Worm (Caenorhabditis elegans) whole organism, L3 larva: ENCODE results near the gene K07F5.14.

Source experiments
- R02D3.7 ChIP-seq: fragments of 150-350 bp; optimal IDR thresholded peaks from 2 replicates; lab custom pipeline; 2014; ENCODE audit warnings: missing biosample characterization, missing genetic modification characterization
- elt-1 ChIP-seq: fragments of 150-350 bp; optimal IDR thresholded peaks from 2 replicates; lab custom pipeline; 2014; ENCODE audit warnings: missing biosample characterization, missing genetic modification characterization
- elt-3 ChIP-seq, 3 experiments: fragments of 150-350 bp in 1 of 3; sonication (generic microtip) in 2 of 3; optimal IDR thresholded peaks; 2 replicates in 2 of 3; 4 replicates in 1 of 3; lab custom pipeline; 2014 to 2017; ENCODE audit warnings: missing biosample characterization in 3 of 3, missing genetic modification characterization in 3 of 3
- nhr-11 ChIP-seq: fragments of 150-350 bp; optimal IDR thresholded peaks from 2 replicates; lab custom pipeline; 2014; ENCODE audit warnings: missing biosample characterization, missing genetic modification characterization
- pha-4 ChIP-seq: fragments of 150-350 bp; optimal IDR thresholded peaks from 2 replicates; lab custom pipeline; 2014; ENCODE audit warnings: missing biosample characterization, missing genetic modification reagents, missing genetic modification characterization
- snpc-4 ChIP-seq: fragments of 150-350 bp; optimal IDR thresholded peaks from 2 replicates; lab custom pipeline; 2014; ENCODE audit warnings: missing biosample characterization, missing genetic modification characterization
- ztf-11 ChIP-seq: fragments of 150-350 bp; optimal IDR thresholded peaks from 2 replicates; lab custom pipeline; 2014; ENCODE audit warnings: missing biosample characterization, missing genetic modification characterization

DNA sequence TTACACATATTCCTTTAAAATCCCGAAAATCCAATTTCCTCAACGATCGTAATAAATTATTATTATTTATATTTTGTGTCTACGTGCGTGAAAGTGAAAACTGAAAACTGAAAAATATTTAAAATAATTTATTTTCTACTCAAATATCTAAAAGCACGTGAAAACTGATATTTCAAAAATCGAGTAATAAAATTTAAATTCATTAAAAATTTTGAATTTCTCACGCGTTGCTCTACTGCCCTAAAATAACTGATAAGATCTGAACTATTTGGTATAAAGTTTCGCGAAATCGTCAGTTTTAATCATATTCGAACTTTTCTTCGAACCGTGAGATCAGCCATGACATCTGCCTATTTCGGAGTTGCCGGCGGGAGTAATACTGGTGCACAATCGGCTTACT lies 9.8 kb upstream of the K07F5.14 start, which contains the start of gene ssq-1:
- TF ChIP-seq elt-1 (tag; lab: Kevin White, UChicago) (no peak), ztf-11 (tag; lab: Kevin White, UChicago) (no peak), elt-3 (tag; optimal IDR thresholded peaks at IDR 0.05; lab: Kevin White, UChicago) (no peak), pha-4 (tag; lab: Kevin White, UChicago) (no peak), snpc-4 (no peak), nhr-11 (tag; lab: Kevin White, UChicago) (no peak), R02D3.7 (tag; lab: Kevin White, UChicago) (no peak)
